Worm (Caenorhabditis elegans): Measurements from ENCODE around the gene T02B11.8.

T02B11.8 gene

DNA sequence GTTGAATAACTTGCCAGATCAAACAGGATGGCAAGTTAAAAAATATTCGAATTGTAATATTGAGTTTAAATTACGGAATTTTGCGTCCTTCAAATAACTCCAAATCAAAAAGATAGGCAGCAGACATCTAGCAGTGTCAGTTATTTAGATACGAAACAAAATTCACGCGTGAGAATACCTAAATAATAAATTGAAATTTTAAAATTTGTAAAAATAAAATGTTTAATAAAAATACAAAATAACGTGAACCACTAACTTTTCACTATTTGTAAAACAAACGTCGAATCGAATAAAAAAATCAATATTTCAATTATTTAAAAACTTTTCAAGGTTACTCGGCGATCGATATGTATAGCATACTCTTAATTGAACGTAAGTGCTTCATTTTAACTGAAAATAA lies 2.5 kb downstream of the T02B11.8 start, which contains the start of gene T02B11.9:
Gene T02B11.9, plus strand, starts transcription at position 301 of the 400 bp plus-strand sequence.
- TF ChIP-seq egl-27 (tag; optimal IDR thresholded peaks at IDR 0.05) (no peak), nhr-23 (tag; optimal IDR thresholded peaks at IDR 0.05) (no peak), lin-13 (GFP tag; optimal IDR thresholded peaks at IDR 0.05) (no peak), fos-1 (tag; optimal IDR thresholded peaks at IDR 0.05) (no peak), gmeb-1 (tag; optimal IDR thresholded peaks at IDR 0.05) (no peak), ztf-11 (tag; optimal IDR thresholded peaks at IDR 0.05) (no peak), lsy-2 (tag; optimal IDR thresholded peaks at IDR 0.05) (no peak), mab-5 (tag; optimal IDR thresholded peaks at IDR 0.05) (no peak), C34F6.9 (tag; optimal IDR thresholded peaks at IDR 0.05) (no peak), mdl-1 (tag; optimal IDR thresholded peaks at IDR 0.05) (no peak)

DNA sequence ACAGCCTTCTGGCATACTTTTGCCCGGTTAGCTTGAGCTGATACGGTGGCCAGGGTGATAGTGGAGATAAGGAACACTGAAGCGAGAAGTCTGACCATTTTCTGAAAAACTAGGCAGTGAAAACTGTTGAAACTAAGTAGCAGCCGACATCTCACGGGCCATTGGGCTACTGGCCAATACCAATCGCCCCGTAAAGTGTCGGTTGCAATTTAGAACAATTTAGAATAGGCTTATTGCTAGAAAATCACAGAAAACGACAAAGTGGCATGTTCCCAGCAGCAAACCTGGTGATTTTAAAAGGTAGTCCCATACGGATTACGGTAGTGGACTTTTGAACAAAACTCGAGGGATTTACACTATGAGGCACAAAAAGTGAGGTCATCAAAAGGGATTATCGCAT lies 7.4 kb downstream of the T02B11.8 start, which contains the start of gene T02B11.4:
Gene T02B11.4, minus strand, starts transcription at position 101 of the 400 bp plus-strand sequence.
- TF ChIP-seq nhr-23 (tag; optimal IDR thresholded peaks at IDR 0.05), result no peak
- TF ChIP-seq unc-55 (GFP tag; optimal IDR thresholded peaks at IDR 0.05), result no peak
- no peak for TF ChIP-seq ZK546.5 (tag; optimal IDR thresholded peaks at IDR 0.05)

DNA sequence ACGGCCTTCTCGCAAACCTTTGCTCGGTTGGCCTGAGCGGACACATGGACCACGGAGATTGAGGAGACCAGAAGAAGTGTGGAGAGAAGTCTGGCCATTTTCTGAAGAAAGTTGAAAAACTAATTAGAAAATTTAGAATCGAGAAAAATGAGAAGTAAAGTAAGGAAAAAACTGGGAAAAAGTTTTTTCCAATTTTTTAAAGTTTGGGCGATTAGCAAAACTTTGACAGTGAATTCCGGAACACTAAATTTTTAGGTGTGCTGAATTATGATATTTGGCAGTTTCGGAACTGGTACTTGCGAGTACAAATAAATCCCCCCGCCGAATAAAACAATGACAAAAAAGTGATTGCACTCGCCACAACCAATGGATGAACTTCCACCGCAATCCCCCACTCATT lies 11.7 kb downstream of the T02B11.8 start, which contains the start of gene T02B11.3:
Gene T02B11.3, minus strand, starts transcription at position 101 of the 400 bp plus-strand sequence.
- TF ChIP-seq sem-4 (tag; optimal IDR thresholded peaks at IDR 0.05), result no peak
- no peak for TF ChIP-seq nhr-11 (tag; optimal IDR thresholded peaks at IDR 0.05)
- TF ChIP-seq skn-1 (tag; optimal IDR thresholded peaks at IDR 0.05), result no peak
- TF ChIP-seq elt-1 (tag; optimal IDR thresholded peaks at IDR 0.05), result no peak
- no peak for TF ChIP-seq blmp-1 (tag; optimal IDR thresholded peaks at IDR 0.05; ENCODE audit: insufficient read depth)
- TF ChIP-seq lsy-2 (tag; optimal IDR thresholded peaks at IDR 0.05), result no peak
- TF ChIP-seq sma-9 (GFP tag; optimal IDR thresholded peaks at IDR 0.05), result no peak
- no peak for TF ChIP-seq sma-9 (tag; optimal IDR thresholded peaks at IDR 0.05)
- no peak for TF ChIP-seq C34F6.9 (tag; optimal IDR thresholded peaks at IDR 0.05)
- no peak for TF ChIP-seq nhr-129 (tag; optimal IDR thresholded peaks at IDR 0.05)
- TF ChIP-seq nhr-21 (tag; optimal IDR thresholded peaks at IDR 0.05), result no peak

DNA sequence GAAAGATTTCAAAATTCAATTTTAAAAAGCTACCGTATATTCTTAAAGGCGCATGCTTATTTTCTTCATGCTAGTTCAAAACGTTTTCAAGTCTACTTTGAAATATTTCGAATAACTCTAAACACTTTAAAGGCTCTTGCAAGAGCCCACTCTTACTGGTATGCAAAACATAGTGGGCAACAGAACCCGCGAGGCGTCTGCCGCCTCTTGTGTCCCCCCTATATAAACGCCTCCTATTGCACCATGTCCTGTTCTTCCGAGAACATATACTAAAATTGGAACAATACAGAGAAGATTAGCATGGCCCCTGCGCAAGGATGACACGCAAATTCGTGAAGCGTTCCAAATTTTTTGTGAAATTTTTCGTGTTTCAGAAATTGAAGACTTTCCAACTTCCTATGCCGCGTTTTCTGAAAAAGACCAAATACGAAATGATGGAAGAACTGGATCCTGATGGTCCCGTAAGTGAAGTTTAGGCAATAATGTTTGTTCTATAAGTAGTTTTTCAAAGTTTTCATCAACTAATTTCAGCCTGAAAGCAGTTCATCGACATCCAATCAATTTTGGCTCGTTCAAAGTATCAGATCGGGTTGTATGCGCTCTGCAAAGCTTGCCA lies 19.5 kb downstream of the T02B11.8 start:
- no peak for TF ChIP-seq lin-11 (tag; optimal IDR thresholded peaks at IDR 0.05)
- no peak for TF ChIP-seq nhr-11 (tag; optimal IDR thresholded peaks at IDR 0.05)
- TF ChIP-seq mdl-1 (tag; optimal IDR thresholded peaks at IDR 0.05), result no peak
- no peak for TF ChIP-seq sma-3 (GFP tag; optimal IDR thresholded peaks at IDR 0.05)
- TF ChIP-seq nhr-12 (tag; optimal IDR thresholded peaks at IDR 0.05), result no peak
- no peak for TF ChIP-seq blmp-1 (tag; optimal IDR thresholded peaks at IDR 0.05; ENCODE audit: insufficient read depth)
- TF ChIP-seq snpc-4 (tag; optimal IDR thresholded peaks at IDR 0.05), result peak; percentile 88
- TF ChIP-seq unc-55 (GFP tag; optimal IDR thresholded peaks at IDR 0.05), result no peak

DNA sequence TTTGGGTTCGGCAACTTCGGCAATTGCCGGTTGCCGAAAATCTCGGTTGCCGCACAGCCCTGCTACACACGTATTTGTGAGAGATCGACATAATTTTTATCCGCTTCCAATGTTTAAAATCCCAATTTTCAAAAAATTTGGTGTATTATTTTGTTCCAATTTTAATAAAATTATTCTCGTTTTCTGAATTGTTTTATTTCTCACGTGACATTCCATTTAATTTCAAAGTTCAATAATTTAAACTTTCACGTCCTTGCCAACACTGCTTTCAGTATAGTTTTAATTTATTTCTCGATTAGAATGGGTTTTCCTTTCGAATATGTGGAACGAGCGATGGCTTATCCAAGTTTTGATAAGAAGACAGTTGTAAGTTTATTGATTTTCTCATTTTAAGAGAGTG lies 21.9 kb downstream of the T02B11.8 start, which contains the start of gene K09C6.2:
Gene K09C6.2, plus strand, starts transcription at position 301 of the 400 bp plus-strand sequence.
- TF ChIP-seq skn-1 (tag; optimal IDR thresholded peaks at IDR 0.05) (no peak), ceh-82 (tag; optimal IDR thresholded peaks at IDR 0.05) (no peak), unc-55 (GFP tag; optimal IDR thresholded peaks at IDR 0.05) (no peak), nhr-129 (tag; optimal IDR thresholded peaks at IDR 0.05) (no peak), mab-5 (tag; optimal IDR thresholded peaks at IDR 0.05) (no peak), ama-1 (optimal IDR thresholded peaks at IDR 0.05) (no peak), sma-3 (GFP tag; optimal IDR thresholded peaks at IDR 0.05) (no peak), gmeb-1 (tag; optimal IDR thresholded peaks at IDR 0.05) (no peak), fos-1 (tag; optimal IDR thresholded peaks at IDR 0.05) (no peak), Y55F3AM.14 (GFP tag; optimal IDR thresholded peaks at IDR 0.05) (no peak)

DNA sequence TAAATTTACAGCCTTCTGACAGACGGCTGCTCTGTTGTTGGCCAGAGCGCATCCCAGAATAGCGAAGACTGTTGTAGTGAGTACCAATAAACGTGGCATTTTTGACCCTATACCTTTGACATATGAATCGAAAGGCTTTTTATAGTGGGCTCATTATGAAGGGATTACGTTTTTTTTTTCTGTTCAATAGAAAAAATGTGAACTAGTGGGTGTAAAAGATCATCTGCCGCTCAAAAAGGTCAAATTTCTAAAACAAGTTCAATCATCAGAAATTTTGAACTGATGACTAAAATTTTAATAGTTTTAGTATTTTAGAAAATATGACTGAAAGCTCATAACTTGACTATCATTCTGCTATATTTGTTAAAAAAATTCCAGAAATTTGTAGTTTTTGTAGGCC lies 23.5 kb downstream of the T02B11.8 start, which contains the start of gene K09C6.9:
Gene K09C6.9, minus strand, starts transcription at position 101 of the 400 bp plus-strand sequence.
- TF ChIP-seq C34F6.9 (tag; optimal IDR thresholded peaks at IDR 0.05) (no peak), ztf-1 (GFP tag; conservative IDR thresholded peaks at IDR 0.05) (no peak), lin-39 (tag; optimal IDR thresholded peaks at IDR 0.05) (no peak), nhr-23 (tag; optimal IDR thresholded peaks at IDR 0.05) (no peak), mbf-1 (tag; optimal IDR thresholded peaks at IDR 0.05) (no peak), nhr-77 (tag; optimal IDR thresholded peaks at IDR 0.05) (no peak), skn-1 (tag; optimal IDR thresholded peaks at IDR 0.05) (no peak), nhr-25 (tag; optimal IDR thresholded peaks at IDR 0.05) (no peak), lin-11 (tag; optimal IDR thresholded peaks at IDR 0.05) (no peak), nhr-10 (tag; optimal IDR thresholded peaks at IDR 0.05) (no peak), unc-55 (GFP tag; optimal IDR thresholded peaks at IDR 0.05) (no peak), ztf-4 (tag; optimal IDR thresholded peaks at IDR 0.05) (no peak), ztf-11 (tag; optimal IDR thresholded peaks at IDR 0.05) (no peak), unc-62 (GFP tag; optimal IDR thresholded peaks at IDR 0.05) (no peak), F13H6.1 (tag; optimal IDR thresholded peaks at IDR 0.05) (no peak)
